Worm (Caenorhabditis elegans) whole organism, early embryonic: ENCODE measurements around the gene F09E5.3.

Experiments used
- B0310.2 ChIP-seq: sonication (generic microtip); optimal IDR thresholded peaks from 2 replicates; lab custom pipeline; 2016; ENCODE audit warnings: mild to moderate bottlenecking, missing genetic modification characterization, missing compliant biosample characterization
- F13C5.2 ChIP-seq: sonication (generic microtip); optimal IDR thresholded peaks from 2 replicates; lab custom pipeline; 2017; ENCODE audit warnings: mild to moderate bottlenecking, missing genetic modification characterization, inconsistent platforms, missing compliant biosample characterization
- aly-1 ChIP-seq: sonication (generic microtip); optimal IDR thresholded peaks from 2 replicates; lab custom pipeline; 2016; ENCODE audit warnings: missing genetic modification characterization, missing compliant biosample characterization
- ama-1 ChIP-seq: fragments of 150-350 bp; optimal IDR thresholded peaks from 2 replicates; lab custom pipeline; 2014
- ceh-13 ChIP-seq: fragments of 200-800 bp; sonication (Bioruptor generic); optimal IDR thresholded peaks from 2 replicates; lab custom pipeline; 2018; ENCODE audit warnings: mild to moderate bottlenecking, missing genetic modification characterization, missing compliant biosample characterization
- ceh-36 ChIP-seq: sonication (generic microtip); optimal IDR thresholded peaks from 2 replicates; lab custom pipeline; 2016; ENCODE audit warnings: missing genetic modification characterization, inconsistent platforms, missing compliant biosample characterization
- ets-7 ChIP-seq: sonication (generic microtip); optimal IDR thresholded peaks from 2 replicates; lab custom pipeline; 2016; ENCODE audit warnings: missing genotype, missing genetic modification characterization, missing compliant biosample characterization
- flt-1 ChIP-seq: fragments of 200-800 bp; sonication (Bioruptor generic); IDR thresholded peaks from 2 replicates; pipeline ENCODE4 v1.3.6; 2022; ENCODE audit warnings: missing genetic modification characterization, missing compliant biosample characterization
- hmbx-1 ChIP-seq: sonication (generic microtip); optimal IDR thresholded peaks from 2 replicates; lab custom pipeline; 2016; ENCODE audit warnings: mild to moderate bottlenecking, missing genetic modification characterization, missing compliant biosample characterization
- hmg-4 ChIP-seq: fragments of 200-800 bp; sonication (Bioruptor generic); optimal IDR thresholded peaks from 2 replicates; lab custom pipeline; 2018; ENCODE audit warnings: mild to moderate bottlenecking, missing genetic modification characterization, missing compliant biosample characterization
- hnd-1 ChIP-seq: sonication (generic microtip); optimal IDR thresholded peaks from 2 replicates; lab custom pipeline; 2016; ENCODE audit warnings: missing genetic modification characterization, missing compliant biosample characterization
- pes-1 ChIP-seq: fragments of 200-800 bp; sonication (Bioruptor generic); IDR thresholded peaks from 2 replicates; pipeline ENCODE4 v1.3.6; 2022; ENCODE audit warnings: missing genetic modification reagents, missing genetic modification characterization, missing compliant biosample characterization
- scrt-1 ChIP-seq: fragments of 200-800 bp; sonication (Bioruptor generic); IDR thresholded peaks from 2 replicates; pipeline ENCODE4 v1.3.6; 2022; ENCODE audit warnings: missing genetic modification characterization, missing compliant biosample characterization
- sea-1 ChIP-seq: fragments of 200-800 bp; sonication (Bioruptor generic); conservative IDR thresholded peaks from 2 replicates; pipeline ENCODE4 v1.3.6; 2022; ENCODE audit warnings: missing genetic modification characterization, missing compliant biosample characterization
- tbx-11 ChIP-seq: fragments of 200-800 bp; sonication (Bioruptor generic); IDR thresholded peaks from 2 replicates; pipeline ENCODE4 v1.3.6; 2022; ENCODE audit warnings: missing genetic modification characterization, missing compliant biosample characterization
- tbx-37 ChIP-seq: fragments of 200-800 bp; sonication (Bioruptor generic); conservative IDR thresholded peaks from 2 replicates; pipeline ENCODE4 v1.3.6; 2022; ENCODE audit warnings: missing genetic modification reagents, missing genetic modification characterization, missing compliant biosample characterization

F09E5.3 gene

ce11 chrII:5420947-5421614, 47.3 kb downstream of the F09E5.3 start, which contains the start of gene tofu-6:
TSS of gene tofu-6 (plus strand) at chrII:5421248.
- TF ChIP-seq aly-1 (tag; lab: Kevin White, UChicago) (peak; percentile 19), ceh-13 (no peak), ama-1 (lab: Kevin White, UChicago) (peak; percentile 92)

ce11 chrII:5423832-5424231, 50.0 kb downstream of the F09E5.3 start, which contains the start of gene F07F6.7:
TSS of gene F07F6.7 (minus strand) at chrII:5423858.
- TF ChIP-seq flt-1 (GFP tag; lab: Robert Waterston, UW) (no peak), ama-1 (lab: Kevin White, UChicago) (no peak), hmbx-1 (tag; lab: Kevin White, UChicago) (no peak), F13C5.2 (tag; lab: Kevin White, UChicago) (no peak), sea-1 (GFP tag; lab: Robert Waterston, UW) (no peak), scrt-1 (GFP tag; lab: Robert Waterston, UW) (no peak), ceh-13 (no peak), ceh-36 (tag; lab: Kevin White, UChicago) (no peak), hmg-4 (GFP tag; lab: Kevin White, UChicago) (no peak), B0310.2 (no peak), tbx-11 (GFP tag; lab: Robert Waterston, UW) (no peak), hnd-1 (tag; lab: Kevin White, UChicago) (no peak), ets-7 (tag; lab: Kevin White, UChicago) (no peak), tbx-37 (GFP tag; lab: Robert Waterston, UW) (no peak), pes-1 (GFP tag; lab: Robert Waterston, UW) (no peak)
